Worm (Caenorhabditis elegans) whole organism, young adult: ENCODE measurements around the gene F31D5.2.
A peak's percentile ranks its signal among the peaks of the same experiment; 100 is the strongest.

Source experiments
- B0035.1 ChIP-seq: sonication (generic microtip); optimal IDR thresholded peaks from 2 replicates; lab custom pipeline; 2016; ENCODE audit warnings: missing genetic modification characterization, mild to moderate bottlenecking, missing compliant biosample characterization, missing genotype, missing genetic modification reagents
- B0261.1 ChIP-seq: sonication (generic microtip); optimal IDR thresholded peaks from 2 replicates; lab custom pipeline; 2016; ENCODE audit warnings: mild to moderate bottlenecking, missing genetic modification characterization, moderate library complexity, missing compliant biosample characterization
- C17E4.6 ChIP-seq: fragments of 200-800 bp; sonication (Bioruptor generic); IDR thresholded peaks from 2 replicates; pipeline ENCODE4 v1.3.6; 2022; ENCODE audit warnings: missing genetic modification reagents, missing genetic modification characterization, missing compliant biosample characterization
- D2030.7 ChIP-seq: fragments of 200-800 bp; sonication (Bioruptor generic); IDR thresholded peaks from 2 replicates; pipeline ENCODE4 v1.3.6; 2022; ENCODE audit warnings: missing genetic modification reagents, missing genetic modification characterization, missing compliant biosample characterization
- F23B12.7 ChIP-seq: sonication (generic microtip); optimal IDR thresholded peaks from 2 replicates; lab custom pipeline; 2017; ENCODE audit warnings: missing genetic modification characterization, mild to moderate bottlenecking, missing compliant biosample characterization, antibody characterized with exemption, moderate library complexity; ENCODE audit not compliant: insufficient read depth
- F49E8.2 ChIP-seq: sonication (generic microtip); optimal IDR thresholded peaks from 3 replicates; lab custom pipeline; 2017; ENCODE audit warnings: missing genetic modification characterization, mild to moderate bottlenecking, missing compliant biosample characterization, antibody characterized with exemption, moderate library complexity; ENCODE audit not compliant: insufficient read depth
- F55B11.4 ChIP-seq: sonication (generic microtip); optimal IDR thresholded peaks from 2 replicates; lab custom pipeline; 2016; ENCODE audit warnings: missing compliant biosample characterization, missing genetic modification characterization, borderline replicate concordance; ENCODE audit not compliant: insufficient read depth
- F57A8.1 ChIP-seq: fragments of 200-800 bp; sonication (Bioruptor generic); optimal IDR thresholded peaks from 2 replicates; lab custom pipeline; 2018; ENCODE audit warnings: mild to moderate bottlenecking, missing genetic modification characterization, moderate library complexity, missing compliant biosample characterization
- F57C9.4 ChIP-seq: sonication (generic microtip); optimal IDR thresholded peaks from 2 replicates; lab custom pipeline; 2017; ENCODE audit warnings: mild to moderate bottlenecking, missing genetic modification characterization, missing compliant biosample characterization
- K11D2.4 ChIP-seq: fragments of 200-800 bp; sonication (Bioruptor generic); IDR thresholded peaks from 2 replicates; pipeline ENCODE4 v1.3.6; 2022; ENCODE audit warnings: missing genetic modification reagents, missing genetic modification characterization, missing compliant biosample characterization
- T26A5.8 ChIP-seq: sonication (generic microtip); optimal IDR thresholded peaks from 2 replicates; lab custom pipeline; 2016; ENCODE audit warnings: missing genetic modification characterization, missing compliant biosample characterization
- aptf-2 ChIP-seq: fragments of 200-800 bp; sonication (Bioruptor generic); conservative IDR thresholded peaks from 2 replicates; pipeline ENCODE4 v1.3.6; 2022; ENCODE audit warnings: missing genetic modification reagents, missing genetic modification characterization, missing compliant biosample characterization
- aptf-3 ChIP-seq: fragments of 200-800 bp; sonication (Bioruptor generic); IDR thresholded peaks from 2 replicates; pipeline ENCODE4 v1.3.6; 2022; ENCODE audit warnings: missing genetic modification characterization, missing compliant biosample characterization
- attf-5 ChIP-seq: fragments of 200-800 bp; sonication (Bioruptor generic); optimal IDR thresholded peaks from 2 replicates; lab custom pipeline; 2018; ENCODE audit warnings: mild to moderate bottlenecking, missing genetic modification characterization, missing compliant biosample characterization
- bed-2 ChIP-seq: fragments of 200-800 bp; sonication (Bioruptor generic); IDR thresholded peaks from 2 replicates; pipeline ENCODE4 v1.3.6; 2022; ENCODE audit warnings: missing genetic modification reagents, missing genetic modification characterization, missing compliant biosample characterization
- ceh-100 ChIP-seq: fragments of 200-800 bp; sonication (Bioruptor generic); IDR thresholded peaks from 2 replicates; pipeline ENCODE4 v1.3.6; 2022; ENCODE audit warnings: missing genetic modification reagents, missing genetic modification characterization, missing compliant biosample characterization
- ceh-27 ChIP-seq: fragments of 200-800 bp; sonication (Bioruptor generic); optimal IDR thresholded peaks from 2 replicates; lab custom pipeline; 2018; ENCODE audit warnings: mild to moderate bottlenecking, missing genetic modification characterization, moderate library complexity, missing compliant biosample characterization
- ceh-91 ChIP-seq: fragments of 200-800 bp; sonication (Bioruptor generic); IDR thresholded peaks from 2 replicates; pipeline ENCODE4 v1.3.6; 2022; ENCODE audit warnings: missing genetic modification reagents, missing genetic modification characterization, missing compliant biosample characterization
- chd-7 ChIP-seq: sonication (generic microtip); optimal IDR thresholded peaks from 2 replicates; lab custom pipeline; 2016; ENCODE audit warnings: mild to moderate bottlenecking, missing genetic modification characterization, moderate library complexity, missing compliant biosample characterization
- die-1 ChIP-seq: sonication (generic microtip); optimal IDR thresholded peaks from 2 replicates; lab custom pipeline; 2016; ENCODE audit warnings: missing genotype, mild to moderate bottlenecking, missing genetic modification characterization, missing compliant biosample characterization
- dox-1 ChIP-seq: fragments of 200-800 bp; sonication (Bioruptor generic); IDR thresholded peaks from 2 replicates; pipeline ENCODE4 v1.3.6; 2022; ENCODE audit warnings: missing genetic modification reagents, missing genetic modification characterization, missing compliant biosample characterization
- ets-4 ChIP-seq: fragments of 200-800 bp; sonication (Bioruptor generic); optimal IDR thresholded peaks from 2 replicates; lab custom pipeline; 2018; ENCODE audit warnings: mild to moderate bottlenecking, missing genetic modification characterization, missing compliant biosample characterization
- gei-17 ChIP-seq: fragments of 200-800 bp; sonication (Bioruptor generic); optimal IDR thresholded peaks from 2 replicates; lab custom pipeline; 2018; ENCODE audit warnings: mild to moderate bottlenecking, missing genetic modification characterization, missing compliant biosample characterization
- hrde-1 ChIP-seq: sonication (generic microtip); optimal IDR thresholded peaks from 2 replicates; lab custom pipeline; 2016; ENCODE audit warnings: missing genetic modification characterization, mild to moderate bottlenecking, missing compliant biosample characterization, moderate library complexity, missing genotype, missing genetic modification reagents, borderline replicate concordance
- lin-40 ChIP-seq: sonication (generic microtip); optimal IDR thresholded peaks from 2 replicates; lab custom pipeline; 2016; ENCODE audit warnings: missing genetic modification characterization, mild to moderate bottlenecking, missing compliant biosample characterization, missing genotype, missing genetic modification reagents
- lsy-27 ChIP-seq: sonication (generic microtip); optimal IDR thresholded peaks from 2 replicates; lab custom pipeline; 2017; ENCODE audit warnings: missing genetic modification characterization, mild to moderate bottlenecking, missing compliant biosample characterization, antibody characterized with exemption, missing genotype, borderline replicate concordance; ENCODE audit not compliant: insufficient read depth
- madf-6 ChIP-seq: fragments of 200-800 bp; sonication (Bioruptor generic); IDR thresholded peaks from 2 replicates; pipeline ENCODE4 v1.3.6; 2022; ENCODE audit warnings: missing genetic modification reagents, missing genetic modification characterization, missing compliant biosample characterization
- mxl-1 ChIP-seq: sonication (generic microtip); optimal IDR thresholded peaks from 2 replicates; lab custom pipeline; 2016; ENCODE audit warnings: missing genetic modification characterization, missing compliant biosample characterization
- nhr-120 ChIP-seq: fragments of 200-800 bp; sonication (Bioruptor generic); IDR thresholded peaks from 2 replicates; pipeline ENCODE4 v1.3.6; 2022; ENCODE audit warnings: missing genetic modification characterization, missing compliant biosample characterization
- nhr-90 ChIP-seq: sonication (generic microtip); optimal IDR thresholded peaks from 2 replicates; lab custom pipeline; 2016; ENCODE audit warnings: missing genotype, mild to moderate bottlenecking, missing genetic modification characterization, missing compliant biosample characterization
- pbrm-1 ChIP-seq: fragments of 200-800 bp; sonication (Bioruptor generic); IDR thresholded peaks from 2 replicates; pipeline ENCODE4 v1.3.6; 2022; ENCODE audit warnings: missing genetic modification reagents, missing genetic modification characterization, missing compliant biosample characterization
- rec-8 ChIP-seq, 2 experiments: sonication (generic microtip); optimal IDR thresholded peaks; 2 replicates each; lab custom pipeline; 2016; ENCODE audit warnings: mild to moderate bottlenecking in 2 of 2, missing genetic modification characterization in 2 of 2, missing genetic modification reagents in 2 of 2, missing genotype in 2 of 2, missing biosample characterization in 1 of 2, missing compliant biosample characterization in 1 of 2, moderate library complexity in 1 of 2
- sea-2 ChIP-seq: fragments of 200-800 bp; sonication (Bioruptor generic); IDR thresholded peaks from 2 replicates; pipeline ENCODE4 v1.3.6; 2022; ENCODE audit warnings: missing genetic modification characterization, missing compliant biosample characterization
- snpc-1.3 ChIP-seq: sonication (generic microtip); optimal IDR thresholded peaks from 2 replicates; lab custom pipeline; 2017; ENCODE audit warnings: missing genetic modification characterization, mild to moderate bottlenecking, missing compliant biosample characterization, antibody characterized with exemption, moderate library complexity, missing genotype, missing genetic modification reagents; ENCODE audit not compliant: insufficient read depth
- snpc-3.4 ChIP-seq: sonication (generic microtip); optimal IDR thresholded peaks from 2 replicates; lab custom pipeline; 2017; ENCODE audit warnings: missing genetic modification characterization, mild to moderate bottlenecking, missing compliant biosample characterization, antibody characterized with exemption, moderate library complexity, missing genotype, missing genetic modification reagents
- snpc-4 ChIP-seq, 5 experiments: fragments of 150-350 bp in 1 of 5; sonication (generic microtip) in 4 of 5; optimal IDR thresholded peaks; 2 replicates each; lab custom pipeline; 2014 to 2018; ENCODE audit warnings: missing genetic modification characterization in 5 of 5, missing biosample characterization in 3 of 5, antibody characterized with exemption in 2 of 5, mild to moderate bottlenecking in 2 of 5, missing compliant biosample characterization in 2 of 5, missing genotype in 2 of 5, moderate library complexity in 2 of 5, missing genetic modification reagents in 1 of 5
- tbp1 ChIP-seq: fragments of 200-800 bp; sonication (Bioruptor generic); optimal IDR thresholded peaks from 2 replicates; lab custom pipeline; 2018; ENCODE audit warnings: mild to moderate bottlenecking, missing genetic modification characterization, missing compliant biosample characterization
- tbx-9 ChIP-seq: sonication (generic microtip); optimal IDR thresholded peaks from 2 replicates; lab custom pipeline; 2016; ENCODE audit warnings: borderline replicate concordance, missing genetic modification characterization, inconsistent platforms, missing compliant biosample characterization
- tlf-1 ChIP-seq: fragments of 200-800 bp; sonication (Bioruptor generic); optimal IDR thresholded peaks from 2 replicates; lab custom pipeline; 2018; ENCODE audit warnings: mild to moderate bottlenecking, missing genetic modification characterization, missing compliant biosample characterization
- unc-130 ChIP-seq: sonication (generic microtip); optimal IDR thresholded peaks from 2 replicates; lab custom pipeline; 2016; ENCODE audit warnings: missing genetic modification reagents, missing genetic modification characterization, missing compliant biosample characterization
- zfh-2 ChIP-seq: fragments of 200-800 bp; sonication (Bioruptor generic); conservative IDR thresholded peaks from 2 replicates; pipeline ENCODE4 v1.3.6; 2022; ENCODE audit warnings: missing genetic modification reagents, missing genetic modification characterization, missing compliant biosample characterization
- zim-3 ChIP-seq: sonication (generic microtip); optimal IDR thresholded peaks from 2 replicates; lab custom pipeline; 2017; ENCODE audit warnings: mild to moderate bottlenecking, missing genetic modification characterization, moderate library complexity, missing compliant biosample characterization
- ztf-18 ChIP-seq: sonication (generic microtip); optimal IDR thresholded peaks from 2 replicates; lab custom pipeline; 2016; ENCODE audit warnings: missing genotype, mild to moderate bottlenecking, missing genetic modification characterization, missing compliant biosample characterization
- ztf-22 ChIP-seq: fragments of 200-800 bp; sonication (Bioruptor generic); optimal IDR thresholded peaks from 2 replicates; lab custom pipeline; 2018; ENCODE audit warnings: mild to moderate bottlenecking, missing genetic modification characterization, moderate library complexity, missing compliant biosample characterization
- ztf-25 ChIP-seq: fragments of 200-800 bp; sonication (Bioruptor generic); IDR thresholded peaks from 2 replicates; pipeline ENCODE4 v1.3.6; 2022; ENCODE audit warnings: missing genetic modification reagents, missing genetic modification characterization, missing compliant biosample characterization
- ztf-26 ChIP-seq: sonication (generic microtip); optimal IDR thresholded peaks from 2 replicates; lab custom pipeline; 2017; ENCODE audit warnings: missing genetic modification characterization, missing compliant biosample characterization
- ztf-6 ChIP-seq: fragments of 200-800 bp; sonication (Bioruptor generic); IDR thresholded peaks from 2 replicates; pipeline ENCODE4 v1.3.6; 2022; ENCODE audit warnings: missing genetic modification reagents, missing genetic modification characterization, missing compliant biosample characterization

Gene F31D5.2

ce11 chrII:4226598-4227096, 11.2 kb downstream of the F31D5.2 start, which contains the start of gene C16A11.4 (continued):
- TF ChIP-seq F55B11.4 (tag; lab: Kevin White, UChicago): no peak
- no peak for TF ChIP-seq snpc-4 (GFP tag; optimal IDR thresholded peaks at IDR 0.05; lab: Kevin White, UChicago)
- TF ChIP-seq snpc-4 (tag; optimal IDR thresholded peaks at IDR 0.05; lab: Kevin White, UChicago): peak in 1 of 4 experiments; percentile 33
- TF ChIP-seq lin-40 (tag; lab: Kevin White, UChicago): no peak
- no peak for TF ChIP-seq T26A5.8 (tag; lab: Kevin White, UChicago)
- no peak for TF ChIP-seq F57A8.1 (GFP tag; lab: Kevin White, UChicago)
- TF ChIP-seq rec-8 (tag; optimal IDR thresholded peaks at IDR 0.05; lab: Kevin White, UChicago): no peak
- TF ChIP-seq ztf-26 (tag; lab: Kevin White, UChicago): no peak
- no peak for TF ChIP-seq ets-4
- no peak for TF ChIP-seq mxl-1 (tag; lab: Kevin White, UChicago)
- peak; percentile 30; the same call in 1 of the 2 replicates for TF ChIP-seq D2030.7 (GFP tag; lab: Robert Waterston, UW)
- TF ChIP-seq snpc-3.4 (tag; lab: Kevin White, UChicago): peak; percentile 70
- TF ChIP-seq hrde-1 (tag; lab: Kevin White, UChicago): no peak
- TF ChIP-seq tlf-1 (GFP tag; lab: Kevin White, UChicago): no peak
- no peak for TF ChIP-seq tbp1 (GFP tag; lab: Kevin White, UChicago)
- no peak for TF ChIP-seq aptf-2 (GFP tag; lab: Robert Waterston, UW)
- no peak for TF ChIP-seq gei-17
- no peak for TF ChIP-seq C17E4.6 (GFP tag; lab: Robert Waterston, UW)
- no peak for TF ChIP-seq bed-2 (GFP tag; lab: Robert Waterston, UW)
- no peak for TF ChIP-seq unc-130 (GFP tag; lab: Kevin White, UChicago)
- TF ChIP-seq aptf-3 (GFP tag; lab: Robert Waterston, UW): no peak
- peak; percentile 31 for TF ChIP-seq F49E8.2 (tag; lab: Kevin White, UChicago)
- no peak for TF ChIP-seq ztf-6 (GFP tag; lab: Robert Waterston, UW)
- TF ChIP-seq ceh-27 (GFP tag; lab: Kevin White, UChicago): no peak
- TF ChIP-seq pbrm-1: no peak
- no peak for TF ChIP-seq ceh-100 (GFP tag; lab: Robert Waterston, UW)
- no peak for TF ChIP-seq tbx-9 (tag; lab: Kevin White, UChicago)
- no peak for TF ChIP-seq zfh-2 (GFP tag; lab: Robert Waterston, UW)
- peak; percentile 6; the same call in 1 of the 2 replicates for TF ChIP-seq dox-1
- TF ChIP-seq nhr-120 (GFP tag; lab: Robert Waterston, UW): no peak
- no peak for TF ChIP-seq F23B12.7 (tag; lab: Kevin White, UChicago)
- TF ChIP-seq sea-2 (GFP tag; lab: Robert Waterston, UW): no peak
- TF ChIP-seq ceh-91: no peak
- no peak for TF ChIP-seq ztf-22 (GFP tag; lab: Kevin White, UChicago)
- TF ChIP-seq K11D2.4 (GFP tag; lab: Robert Waterston, UW): no peak
- no peak for TF ChIP-seq nhr-90 (tag; lab: Kevin White, UChicago)
- no peak for TF ChIP-seq chd-7 (tag; lab: Kevin White, UChicago)
- peak; percentile 38 for TF ChIP-seq snpc-1.3 (tag; lab: Kevin White, UChicago)
- no peak for TF ChIP-seq B0035.1 (tag; lab: Kevin White, UChicago)
- no peak for TF ChIP-seq ztf-25 (GFP tag; lab: Robert Waterston, UW)
- TF ChIP-seq B0261.1: no peak
- TF ChIP-seq lsy-27 (tag; lab: Kevin White, UChicago): no peak
- TF ChIP-seq madf-6 (GFP tag; lab: Robert Waterston, UW): peak; percentile 86
- no peak for TF ChIP-seq ztf-18 (tag; lab: Kevin White, UChicago)
- TF ChIP-seq attf-5 (GFP tag; lab: Kevin White, UChicago): no peak
- no peak for TF ChIP-seq zim-3 (tag; lab: Kevin White, UChicago)
- no peak for TF ChIP-seq die-1 (tag; lab: Kevin White, UChicago)
- no peak for TF ChIP-seq F57C9.4 (tag; lab: Kevin White, UChicago)
